Fruit fly (Drosophila melanogaster) whole organism, embryonic: Measurements from ENCODE around the gene CG31883.

Source experiments
- Ada2b ChIP-seq: fragments of 200-800 bp; sonication (Bioruptor generic); IDR thresholded peaks from 2 replicates; pipeline ENCODE4 v1.3.6; 2022; ENCODE audit warnings: missing biosample characterization, missing genetic modification characterization
- Adf1 ChIP-seq: fragments of 200-800 bp; sonication (Bioruptor generic); IDR thresholded peaks from 2 replicates; pipeline ENCODE4 v1.3.6; 2022; ENCODE audit warnings: missing biosample characterization, missing genetic modification characterization
- Aef1 ChIP-seq: fragments of 200-800 bp; sonication (Bioruptor generic); IDR thresholded peaks from 3 replicates; pipeline ENCODE4 v1.3.6; 2022; ENCODE audit warnings: missing biosample characterization, missing genetic modification characterization
- Asciz ChIP-seq: fragments of 200-800 bp; sonication (Bioruptor generic); optimal IDR thresholded peaks from 2 replicates; lab custom pipeline; 2017; ENCODE audit warnings: missing biosample characterization, mild to moderate bottlenecking, missing genetic modification characterization, missing genetic modification reagents
- Bgb ChIP-seq: fragments of 200-800 bp; sonication (Bioruptor generic); IDR thresholded peaks from 2 replicates; pipeline ENCODE4 v1.3.6; 2022; ENCODE audit warnings: missing biosample characterization, missing genetic modification characterization; ENCODE audit not compliant: partially characterized antibody
- CG10462 ChIP-seq: fragments of 200-800 bp; sonication (Bioruptor generic); optimal IDR thresholded peaks from 2 replicates; lab custom pipeline; 2016; ENCODE audit warnings: missing biosample characterization, missing genetic modification characterization
- CG10543 ChIP-seq: fragments of 200-800 bp; sonication (Bioruptor generic); optimal IDR thresholded peaks from 3 replicates; lab custom pipeline; 2017; ENCODE audit warnings: missing biosample characterization, mild to moderate bottlenecking, missing genetic modification characterization, moderate library complexity
- CG11695 ChIP-seq: fragments of 200-800 bp; sonication (Bioruptor generic); IDR thresholded peaks from 3 replicates; pipeline ENCODE4 v1.3.6; 2022; ENCODE audit warnings: missing biosample characterization, missing genetic modification characterization
- CG11723 ChIP-seq: fragments of 200-800 bp; sonication (Bioruptor generic); optimal IDR thresholded peaks from 2 replicates; lab custom pipeline; 2017; ENCODE audit warnings: missing biosample characterization, mild to moderate bottlenecking, missing genetic modification characterization
- CG12104 ChIP-seq: fragments of 200-800 bp; sonication (Bioruptor generic); optimal IDR thresholded peaks from 3 replicates; lab custom pipeline; 2016; ENCODE audit warnings: missing biosample characterization, missing genetic modification characterization
- CG12299 ChIP-seq: fragments of 200-800 bp; sonication (Bioruptor generic); optimal IDR thresholded peaks from 2 replicates; lab custom pipeline; 2018; ENCODE audit warnings: missing biosample characterization, mild to moderate bottlenecking, missing genetic modification characterization
- CG12659 ChIP-seq: fragments of 200-800 bp; sonication (Bioruptor generic); optimal IDR thresholded peaks from 3 replicates; lab custom pipeline; 2017; ENCODE audit warnings: mild to moderate bottlenecking, missing biosample characterization, missing genetic modification reagents, missing genetic modification characterization
- CG12744 ChIP-seq: fragments of 200-800 bp; sonication (Bioruptor generic); optimal IDR thresholded peaks from 2 replicates; lab custom pipeline; 2016; ENCODE audit warnings: missing biosample characterization, missing genetic modification characterization
- CG13624 ChIP-seq: fragments of 200-800 bp; sonication (Bioruptor generic); optimal IDR thresholded peaks from 2 replicates; lab custom pipeline; 2016; ENCODE audit warnings: missing biosample characterization, missing genetic modification characterization
- CG14014 ChIP-seq: fragments of 200-800 bp; sonication (Bioruptor generic); IDR thresholded peaks from 2 replicates; pipeline ENCODE4 v1.3.6; 2022; ENCODE audit warnings: missing biosample characterization, missing genetic modification characterization
- CG17829 ChIP-seq: fragments of 200-800 bp; optimal IDR thresholded peaks from 2 replicates; lab custom pipeline; 2019; ENCODE audit warnings: missing biosample characterization, mild to moderate bottlenecking, missing genetic modification characterization, moderate library complexity
- CG3281 ChIP-seq: fragments of 200-800 bp; sonication (Bioruptor generic); optimal IDR thresholded peaks from 3 replicates; lab custom pipeline; 2017; ENCODE audit warnings: missing biosample characterization, mild to moderate bottlenecking, missing genetic modification characterization
- CG4328 ChIP-seq: fragments of 200-800 bp; sonication (Bioruptor generic); optimal IDR thresholded peaks from 3 replicates; lab custom pipeline; 2017; ENCODE audit warnings: missing biosample characterization, missing genetic modification reagents, missing genetic modification characterization
- CG4424 ChIP-seq: fragments of 200-800 bp; sonication (Bioruptor generic); optimal IDR thresholded peaks from 3 replicates; lab custom pipeline; 2016; ENCODE audit warnings: missing biosample characterization, missing genetic modification characterization
- CG4617 ChIP-seq: fragments of 200-800 bp; sonication (Bioruptor generic); optimal IDR thresholded peaks from 3 replicates; lab custom pipeline; 2016; ENCODE audit warnings: missing biosample characterization, missing genetic modification characterization, borderline replicate concordance
- CG4820 ChIP-seq: fragments of 200-800 bp; sonication (Bioruptor generic); optimal IDR thresholded peaks from 3 replicates; lab custom pipeline; 2016; ENCODE audit warnings: missing biosample characterization, missing genetic modification characterization
- CG5953 ChIP-seq: fragments of 200-800 bp; sonication (Bioruptor generic); IDR thresholded peaks from 2 replicates; pipeline ENCODE4 v1.3.6; 2022; ENCODE audit warnings: missing biosample characterization, missing genetic modification characterization
- CG7271 ChIP-seq: fragments of 200-800 bp; sonication (Bioruptor generic); optimal IDR thresholded peaks from 2 replicates; lab custom pipeline; 2018; ENCODE audit warnings: missing biosample characterization, mild to moderate bottlenecking, missing genetic modification characterization, moderate library complexity
- CG7928 ChIP-seq: fragments of 200-800 bp; sonication (Bioruptor generic); optimal IDR thresholded peaks from 2 replicates; lab custom pipeline; 2017; ENCODE audit warnings: missing biosample characterization, mild to moderate bottlenecking, missing genetic modification characterization
- CG8765 ChIP-seq: fragments of 200-800 bp; sonication (Bioruptor generic); IDR thresholded peaks from 2 replicates; pipeline ENCODE4 v1.3.6; 2022; ENCODE audit warnings: missing biosample characterization, missing genetic modification characterization
- CG9876 ChIP-seq: fragments of 200-800 bp; sonication (Bioruptor generic); optimal IDR thresholded peaks from 2 replicates; lab custom pipeline; 2016; ENCODE audit warnings: missing biosample characterization, missing genetic modification characterization
- Ets97D ChIP-seq: fragments of 200-800 bp; sonication (Bioruptor generic); optimal IDR thresholded peaks from 3 replicates; lab custom pipeline; 2016; ENCODE audit warnings: missing biosample characterization, missing genetic modification characterization
- Gsc ChIP-seq: fragments of 200-800 bp; sonication (Bioruptor generic); IDR thresholded peaks from 2 replicates; pipeline ENCODE4 v1.3.6; 2022; ENCODE audit warnings: missing biosample characterization, missing genetic modification characterization
- MESR4 ChIP-seq: fragments of 200-800 bp; sonication (Bioruptor generic); optimal IDR thresholded peaks from 2 replicates; lab custom pipeline; 2018; ENCODE audit warnings: missing biosample characterization, mild to moderate bottlenecking, missing genetic modification characterization, moderate library complexity
- Side ChIP-seq: fragments of 200-800 bp; sonication (Bioruptor generic); optimal IDR thresholded peaks from 2 replicates; lab custom pipeline; 2016; ENCODE audit warnings: missing biosample characterization, missing genetic modification characterization
- aop ChIP-seq: fragments of 200-800 bp; sonication (Bioruptor generic); IDR thresholded peaks from 2 replicates; pipeline ENCODE4 v1.3.6; 2022; ENCODE audit warnings: missing biosample characterization, missing genetic modification characterization
- ara ChIP-seq: fragments of 200-800 bp; sonication (Bioruptor generic); IDR thresholded peaks from 2 replicates; pipeline ENCODE4 v1.3.6; 2022; ENCODE audit warnings: missing biosample characterization, missing genetic modification characterization
- cad ChIP-seq: fragments of >200 bp; optimal IDR thresholded peaks from 2 replicates; lab custom pipeline; 2017; ENCODE audit warnings: missing biosample characterization, missing genetic modification characterization
- cas ChIP-seq: fragments of 200-800 bp; sonication (Bioruptor generic); IDR thresholded peaks from 2 replicates; pipeline ENCODE4 v1.3.6; 2022; ENCODE audit warnings: missing biosample characterization, missing genetic modification characterization
- cg ChIP-seq: fragments of 200-800 bp; sonication (Bioruptor generic); optimal IDR thresholded peaks from 3 replicates; lab custom pipeline; 2019; ENCODE audit warnings: missing biosample characterization, mild to moderate bottlenecking, missing genetic modification characterization, moderate library complexity
- dimm ChIP-seq: fragments of 200-800 bp; sonication (Bioruptor generic); IDR thresholded peaks from 2 replicates; pipeline ENCODE4 v1.3.6; 2022; ENCODE audit warnings: missing biosample characterization, missing genetic modification characterization
- disco-r ChIP-seq: fragments of 200-800 bp; sonication (Bioruptor generic); optimal IDR thresholded peaks from 2 replicates; lab custom pipeline; 2016; ENCODE audit warnings: missing biosample characterization, missing genetic modification characterization
- dmrt11E ChIP-seq: fragments of 200-800 bp; sonication (Bioruptor generic); optimal IDR thresholded peaks from 3 replicates; lab custom pipeline; 2018; ENCODE audit warnings: missing biosample characterization, mild to moderate bottlenecking, missing genetic modification characterization, moderate library complexity
- dysf ChIP-seq: fragments of 200-800 bp; sonication (Bioruptor generic); IDR thresholded peaks from 3 replicates; pipeline ENCODE4 v1.3.6; 2022; ENCODE audit warnings: missing biosample characterization, missing genetic modification characterization
- ems ChIP-seq: fragments of 200-800 bp; sonication (Bioruptor generic); optimal IDR thresholded peaks from 3 replicates; lab custom pipeline; 2016; ENCODE audit warnings: missing biosample characterization, missing genetic modification characterization
- en ChIP-seq: fragments of 200-800 bp; sonication (Bioruptor generic); optimal IDR thresholded peaks from 2 replicates; lab custom pipeline; 2016; ENCODE audit warnings: missing biosample characterization, missing genetic modification characterization
- fd102C ChIP-seq: fragments of 200-800 bp; sonication (Bioruptor generic); optimal IDR thresholded peaks from 2 replicates; lab custom pipeline; 2018; ENCODE audit warnings: missing biosample characterization, mild to moderate bottlenecking, missing genetic modification characterization, moderate library complexity
- fd3F ChIP-seq: fragments of 200-800 bp; sonication (Bioruptor generic); optimal IDR thresholded peaks from 2 replicates; lab custom pipeline; 2018; ENCODE audit warnings: missing biosample characterization, mild to moderate bottlenecking, missing genetic modification characterization, moderate library complexity
- fd64A ChIP-seq: fragments of 200-800 bp; sonication (Bioruptor generic); optimal IDR thresholded peaks from 3 replicates; lab custom pipeline; 2018; ENCODE audit warnings: missing biosample characterization, mild to moderate bottlenecking, missing genetic modification characterization
- gsb-n ChIP-seq: fragments of 200-800 bp; sonication (Bioruptor generic); optimal IDR thresholded peaks from 3 replicates; lab custom pipeline; 2018; ENCODE audit warnings: missing biosample characterization, mild to moderate bottlenecking, missing genetic modification characterization
- ham ChIP-seq: fragments of 200-800 bp; sonication (Bioruptor generic); IDR thresholded peaks from 2 replicates; pipeline ENCODE4 v1.3.6; 2022; ENCODE audit warnings: missing biosample characterization, missing genetic modification characterization
- lbe ChIP-seq: fragments of 200-800 bp; sonication (Bioruptor generic); optimal IDR thresholded peaks from 2 replicates; lab custom pipeline; 2016; ENCODE audit warnings: missing biosample characterization, mild to moderate bottlenecking, missing genetic modification characterization
- maf-S ChIP-seq: fragments of 200-800 bp; sonication (Bioruptor generic); optimal IDR thresholded peaks from 2 replicates; lab custom pipeline; 2016; ENCODE audit warnings: missing biosample characterization, missing genetic modification characterization
- phol ChIP-seq: fragments of 200-800 bp; sonication (Bioruptor generic); optimal IDR thresholded peaks from 3 replicates; lab custom pipeline; 2018; ENCODE audit warnings: missing biosample characterization, mild to moderate bottlenecking, missing genetic modification characterization, moderate library complexity
- so ChIP-seq: fragments of 200-800 bp; sonication (Bioruptor generic); IDR thresholded peaks from 3 replicates; pipeline ENCODE4 v1.3.6; 2022; ENCODE audit warnings: missing biosample characterization, missing genetic modification characterization
- tna ChIP-seq: fragments of 200-800 bp; sonication (Bioruptor generic); IDR thresholded peaks from 2 replicates; pipeline ENCODE4 v1.3.6; 2022; ENCODE audit warnings: missing biosample characterization, missing genetic modification characterization; ENCODE audit not compliant: partially characterized antibody
- tx ChIP-seq: fragments of 200-800 bp; sonication (Bioruptor generic); optimal IDR thresholded peaks from 2 replicates; lab custom pipeline; 2016; ENCODE audit warnings: missing biosample characterization, missing genetic modification characterization

The CG31883 gene

DNA sequence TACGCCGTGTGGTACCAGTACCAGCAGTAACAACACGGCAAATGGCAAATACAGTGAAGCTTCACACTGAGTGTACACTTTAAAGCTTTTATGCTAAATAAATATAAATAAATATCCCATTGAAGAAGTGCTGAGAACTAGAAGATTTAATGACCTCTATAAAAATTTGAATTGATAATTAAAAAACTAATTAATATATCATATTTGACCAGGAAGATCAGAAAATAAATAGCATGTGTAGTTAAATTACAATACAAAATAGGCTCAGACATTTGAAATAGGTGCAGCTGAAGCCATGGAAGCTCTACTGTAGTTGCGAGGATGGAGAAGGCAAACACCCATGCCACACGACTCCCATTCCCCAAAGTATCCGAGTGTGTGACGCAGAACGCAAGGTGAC, 36.2 kb downstream of the CG31883 start (continued):
- TF ChIP-seq phol (peak; percentile 59), ham (no peak), Ada2b (GFP tag; lab: Robert Waterston, UW) (peak; percentile 35; the same call in 1 of the 2 replicates), tna (GFP tag; lab: Robert Waterston, UW) (no peak), CG13624 (no peak), CG11695 (GFP tag; lab: Robert Waterston, UW) (peak; percentile 49; the same call in 1 of the 3 replicates), gsb-n (tag; lab: Kevin White, UChicago) (no peak), CG17829 (tag; lab: Kevin White, UChicago) (peak; percentile 29), CG5953 (GFP tag; lab: Robert Waterston, UW) (no peak), Ets97D (no peak), disco-r (GFP tag; lab: Kevin White, UChicago) (no peak), Gsc (GFP tag; lab: Robert Waterston, UW) (no peak), fd3F (GFP tag; lab: Kevin White, UChicago) (peak; percentile 41), cas (GFP tag; lab: Robert Waterston, UW) (no peak), ara (GFP tag; lab: Robert Waterston, UW) (no peak), CG12659 (GFP tag; lab: Kevin White, UChicago) (peak; percentile 31), CG4617 (GFP tag; lab: Kevin White, UChicago) (no peak), aop (no peak), dmrt11E (no peak), CG14014 (GFP tag; lab: Robert Waterston, UW) (no peak), dimm (no peak), cg (no peak), CG8765 (GFP tag; lab: Robert Waterston, UW) (no peak), Asciz (GFP tag; lab: Kevin White, UChicago) (peak; percentile 24), Side (GFP tag; lab: Kevin White, UChicago) (no peak), maf-S (GFP tag; lab: Kevin White, UChicago) (no peak), CG3281 (peak; percentile 48), CG12744 (GFP tag; lab: Kevin White, UChicago) (no peak), CG12299 (tag; lab: Kevin White, UChicago) (no peak), ems (GFP tag; lab: Kevin White, UChicago) (no peak), Aef1 (peak; percentile 57; the same call in 2 of the 3 replicates), CG7928 (GFP tag; lab: Kevin White, UChicago) (no peak), Bgb (no peak), CG9876 (GFP tag; lab: Kevin White, UChicago) (no peak), tx (GFP tag; lab: Kevin White, UChicago) (no peak), CG10543 (GFP tag; lab: Kevin White, UChicago) (peak; percentile 16), CG12104 (GFP tag; lab: Kevin White, UChicago) (peak; percentile 23), fd64A (no peak), MESR4 (no peak), Adf1 (GFP tag; lab: Robert Waterston, UW) (no peak), CG4328 (GFP tag; lab: Kevin White, UChicago) (peak; percentile 10), CG7271 (tag; lab: Kevin White, UChicago) (no peak), fd102C (GFP tag; lab: Kevin White, UChicago) (no peak), cad (no peak), CG4424 (no peak), CG4820 (GFP tag; lab: Kevin White, UChicago) (no peak), CG10462 (no peak), lbe (no peak), so (GFP tag; lab: Robert Waterston, UW) (0 out of 3 replicates have a peak, but pooled peaks have one; percentile 29), CG11723 (GFP tag; lab: Kevin White, UChicago) (no peak), dysf (GFP tag; lab: Robert Waterston, UW) (peak; percentile 64; the same call in 2 of the 3 replicates), en (GFP tag; lab: Kevin White, UChicago) (no peak)
